Worm (Caenorhabditis elegans) whole organism, late embryonic: ENCODE data around the gene R09H10.6.

ENCODE experiments used
- K02D7.2 ChIP-seq: sonication (generic microtip); optimal IDR thresholded peaks from 2 replicates; lab custom pipeline; 2017; ENCODE audit warnings: mild to moderate bottlenecking, missing genetic modification characterization, missing compliant biosample characterization
- ama-1 ChIP-seq: fragments of 150-350 bp; optimal IDR thresholded peaks from 2 replicates; lab custom pipeline; 2014
- ceh-24 ChIP-seq: sonication (generic microtip); optimal IDR thresholded peaks from 2 replicates; lab custom pipeline; 2016; ENCODE audit warnings: mild to moderate bottlenecking, missing genetic modification characterization, missing compliant biosample characterization
- dmd-4 ChIP-seq: sonication (generic microtip); optimal IDR thresholded peaks from 2 replicates; lab custom pipeline; 2016; ENCODE audit warnings: borderline replicate concordance, missing genetic modification characterization, missing compliant biosample characterization
- fkh-10 ChIP-seq: fragments of 150-350 bp; optimal IDR thresholded peaks from 2 replicates; lab custom pipeline; 2014; ENCODE audit warnings: missing biosample characterization, missing genetic modification reagents, missing genetic modification characterization
- pha-4 ChIP-seq: fragments of 150-350 bp; optimal IDR thresholded peaks from 2 replicates; lab custom pipeline; 2018; ENCODE audit warnings: missing biosample characterization, missing genetic modification reagents, missing genetic modification characterization
- pqm-1 ChIP-seq: sonication (generic microtip); optimal IDR thresholded peaks from 2 replicates; lab custom pipeline; 2016; ENCODE audit warnings: missing genetic modification characterization, missing compliant biosample characterization
- sox-4 ChIP-seq: sonication (generic microtip); optimal IDR thresholded peaks from 2 replicates; lab custom pipeline; 2017; ENCODE audit warnings: mild to moderate bottlenecking, missing genetic modification characterization, inconsistent platforms, missing compliant biosample characterization
- syd-9 ChIP-seq: sonication (generic microtip); optimal IDR thresholded peaks from 2 replicates; lab custom pipeline; 2016; ENCODE audit warnings: mild to moderate bottlenecking, missing genetic modification characterization, moderate library complexity, missing compliant biosample characterization
- ztf-16 ChIP-seq: sonication (generic microtip); optimal IDR thresholded peaks from 2 replicates; lab custom pipeline; 2017; ENCODE audit warnings: missing genetic modification characterization, missing compliant biosample characterization

- TF ChIP-seq ceh-24 (tag; lab: Kevin White, UChicago) (no peak), pha-4 (tag; lab: Kevin White, UChicago) (no peak), ama-1 (lab: Kevin White, UChicago) (no peak), syd-9 (tag; lab: Kevin White, UChicago) (no peak), K02D7.2 (no peak), pqm-1 (tag; lab: Kevin White, UChicago) (no peak), fkh-10 (GFP tag; lab: Kevin White, UChicago) (no peak), ztf-16 (tag; lab: Kevin White, UChicago) (no peak), sox-4 (no peak), dmd-4 (tag; lab: Kevin White, UChicago) (no peak)
Observed at ce11 chrIV:10608275-10608674, at the start of gene R09H10.6.
